Worm (Caenorhabditis elegans): ENCODE data around the gene T13F3.4.

DNA sequence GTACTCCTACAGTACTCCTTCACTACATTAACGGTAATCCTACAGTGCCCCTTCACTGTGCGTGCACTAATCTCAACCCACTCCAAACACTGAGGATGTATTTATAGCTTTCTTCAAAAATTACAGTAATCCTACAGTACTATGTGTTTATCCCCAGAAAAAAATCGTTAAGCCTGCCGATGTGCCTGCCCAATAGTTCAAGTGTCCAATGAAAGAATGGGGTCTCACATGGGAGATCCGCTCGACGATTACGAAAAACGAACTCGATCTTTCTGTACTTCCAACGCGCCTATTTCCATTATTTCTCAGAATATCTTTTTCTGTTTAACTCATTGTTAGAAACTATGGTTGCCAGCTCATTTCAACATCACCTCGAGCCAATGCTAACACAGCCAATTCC, 8.3 kb downstream of the T13F3.4 start, which contains the start of gene nhr-218:
- TF ChIP-seq unc-39 (tag; optimal IDR thresholded peaks at IDR 0.05) (no peak), nhr-28 (tag; optimal IDR thresholded peaks at IDR 0.05) (no peak), ZK546.5 (tag; optimal IDR thresholded peaks at IDR 0.05) (no peak), pqm-1 (tag; optimal IDR thresholded peaks at IDR 0.05) (no peak), nhr-77 (tag; optimal IDR thresholded peaks at IDR 0.05) (no peak)

All from whole organism, L3 larva.